Fruit fly (Drosophila melanogaster) whole organism, embryonic: Measurements from ENCODE around the gene dysf.

ENCODE experiments used
- ATbp ChIP-seq: fragments of 200-800 bp; sonication (Bioruptor generic); optimal IDR thresholded peaks from 2 replicates; lab custom pipeline; 2017; ENCODE audit warnings: missing biosample characterization, mild to moderate bottlenecking, missing genetic modification characterization, missing genetic modification reagents
- Atf6 ChIP-seq: fragments of 200-800 bp; sonication (Bioruptor generic); IDR thresholded peaks from 2 replicates; pipeline ENCODE4 v1.3.6; 2022; ENCODE audit warnings: missing biosample characterization, missing genetic modification characterization
- CG10565 ChIP-seq: fragments of 200-800 bp; sonication (Bioruptor generic); optimal IDR thresholded peaks from 3 replicates; lab custom pipeline; 2016; ENCODE audit warnings: missing biosample characterization, mild to moderate bottlenecking, missing genetic modification characterization
- CG11504 ChIP-seq: fragments of 200-800 bp; sonication (Bioruptor generic); optimal IDR thresholded peaks from 3 replicates; lab custom pipeline; 2019; ENCODE audit warnings: missing biosample characterization, mild to moderate bottlenecking, missing genetic modification characterization, moderate library complexity
- CG1233 ChIP-seq: fragments of 200-800 bp; sonication (Bioruptor generic); optimal IDR thresholded peaks from 4 replicates; lab custom pipeline; 2018; ENCODE audit warnings: missing biosample characterization, mild to moderate bottlenecking, missing genetic modification characterization
- CG12769 ChIP-seq: fragments of 200-800 bp; sonication (Bioruptor generic); optimal IDR thresholded peaks from 2 replicates; lab custom pipeline; 2019; ENCODE audit warnings: missing biosample characterization, mild to moderate bottlenecking, missing genetic modification characterization, moderate library complexity
- CG13775 ChIP-seq: fragments of 200-800 bp; sonication (Bioruptor generic); optimal IDR thresholded peaks from 3 replicates; lab custom pipeline; 2017; ENCODE audit warnings: missing biosample characterization, mild to moderate bottlenecking, missing genetic modification characterization
- CG14441 ChIP-seq: fragments of 200-800 bp; sonication (Bioruptor generic); IDR thresholded peaks from 2 replicates; pipeline ENCODE4 v1.3.6; 2022; ENCODE audit warnings: missing biosample characterization, missing genetic modification characterization
- CG14710 ChIP-seq: fragments of 200-800 bp; sonication (Bioruptor generic); optimal IDR thresholded peaks from 3 replicates; lab custom pipeline; 2019; ENCODE audit warnings: missing biosample characterization, mild to moderate bottlenecking, missing genetic modification characterization, moderate library complexity
- CG1529 ChIP-seq: fragments of 200-800 bp; sonication (Bioruptor generic); optimal IDR thresholded peaks from 3 replicates; lab custom pipeline; 2018; ENCODE audit warnings: missing biosample characterization, missing genetic modification characterization
- CG17912 ChIP-seq: fragments of 200-800 bp; sonication (Bioruptor generic); optimal IDR thresholded peaks from 2 replicates; lab custom pipeline; 2018; ENCODE audit warnings: missing biosample characterization, mild to moderate bottlenecking, missing genetic modification characterization
- CG1792 ChIP-seq: fragments of 200-800 bp; sonication (Bioruptor generic); optimal IDR thresholded peaks from 2 replicates; lab custom pipeline; 2016; ENCODE audit warnings: missing biosample characterization, missing genetic modification characterization
- CG2120 ChIP-seq: fragments of 200-800 bp; sonication (Bioruptor generic); optimal IDR thresholded peaks from 3 replicates; lab custom pipeline; 2016; ENCODE audit warnings: missing biosample characterization, missing genetic modification characterization
- CG2129 ChIP-seq: fragments of 200-800 bp; sonication (Bioruptor generic); IDR thresholded peaks from 2 replicates; pipeline ENCODE4 v1.3.6; 2022; ENCODE audit warnings: missing biosample characterization, missing genetic modification characterization; ENCODE audit not compliant: partially characterized antibody
- CG30431 ChIP-seq: fragments of 200-800 bp; sonication (Bioruptor generic); optimal IDR thresholded peaks from 2 replicates; lab custom pipeline; 2017; ENCODE audit warnings: missing biosample characterization, missing genetic modification characterization
- CG32767 ChIP-seq: fragments of 200-800 bp; sonication (Bioruptor generic); IDR thresholded peaks from 2 replicates; pipeline ENCODE4 v1.3.6; 2022; ENCODE audit warnings: missing biosample characterization, missing genetic modification characterization
- CG4360 ChIP-seq: fragments of 200-800 bp; sonication (Bioruptor generic); IDR thresholded peaks from 2 replicates; pipeline ENCODE4 v1.3.6; 2022; ENCODE audit warnings: missing biosample characterization, missing genetic modification characterization
- CG5180 ChIP-seq: fragments of 200-800 bp; sonication (Bioruptor generic); optimal IDR thresholded peaks from 3 replicates; lab custom pipeline; 2017; ENCODE audit warnings: missing biosample characterization, missing genetic modification characterization, mild to moderate bottlenecking, moderate library complexity, missing genetic modification reagents
- CG5953 ChIP-seq: fragments of 200-800 bp; sonication (Bioruptor generic); IDR thresholded peaks from 2 replicates; pipeline ENCODE4 v1.3.6; 2022; ENCODE audit warnings: missing biosample characterization, missing genetic modification characterization
- CG6175 ChIP-seq: fragments of 200-800 bp; sonication (Bioruptor generic); IDR thresholded peaks from 3 replicates; pipeline ENCODE4 v1.3.6; 2022; ENCODE audit warnings: missing biosample characterization, missing genetic modification characterization
- CG7556 ChIP-seq: fragments of 200-800 bp; sonication (Bioruptor generic); optimal IDR thresholded peaks from 2 replicates; lab custom pipeline; 2017; ENCODE audit warnings: missing biosample characterization, mild to moderate bottlenecking, missing genetic modification characterization
- CG7745 ChIP-seq: fragments of 200-800 bp; sonication (Bioruptor generic); optimal IDR thresholded peaks from 2 replicates; lab custom pipeline; 2018; ENCODE audit warnings: missing biosample characterization, mild to moderate bottlenecking, missing genetic modification characterization, moderate library complexity
- CG9876 ChIP-seq: fragments of 200-800 bp; sonication (Bioruptor generic); optimal IDR thresholded peaks from 2 replicates; lab custom pipeline; 2016; ENCODE audit warnings: missing biosample characterization, missing genetic modification characterization
- Doc2 ChIP-seq: fragments of 200-800 bp; sonication (Bioruptor generic); IDR thresholded peaks from 2 replicates; pipeline ENCODE4 v1.3.6; 2022; ENCODE audit warnings: missing biosample characterization, missing genetic modification characterization
- Dp ChIP-seq: fragments of 200-800 bp; sonication (Bioruptor generic); optimal IDR thresholded peaks from 2 replicates; lab custom pipeline; 2018; ENCODE audit warnings: missing biosample characterization, mild to moderate bottlenecking, missing genetic modification characterization, moderate library complexity
- Lhr ChIP-seq: fragments of 200-800 bp; sonication (Bioruptor generic); optimal IDR thresholded peaks from 3 replicates; lab custom pipeline; 2017; ENCODE audit warnings: mild to moderate bottlenecking, missing biosample characterization, missing genetic modification reagents, missing genetic modification characterization
- Lpt ChIP-seq: fragments of >200 bp; optimal IDR thresholded peaks from 2 replicates; lab custom pipeline; 2018; ENCODE audit warnings: missing biosample characterization, missing genetic modification characterization
- Med ChIP-seq: fragments of 200-800 bp; sonication (Bioruptor generic); peaks from one replicate; lab custom pipeline; 2016; ENCODE audit warnings: missing biosample characterization, missing genetic modification characterization, mild to moderate bottlenecking, inconsistent platforms, moderate library complexity
- Mrtf ChIP-seq: fragments of 200-800 bp; sonication (Bioruptor generic); IDR thresholded peaks from 3 replicates; pipeline ENCODE4 v1.3.6; 2022; ENCODE audit warnings: missing biosample characterization, missing genetic modification characterization
- NFAT ChIP-seq: fragments of 200-800 bp; sonication (Bioruptor generic); IDR thresholded peaks from 2 replicates; pipeline ENCODE4 v1.3.6; 2022; ENCODE audit warnings: missing biosample characterization, missing genetic modification characterization
- Nf-YA ChIP-seq: fragments of 200-800 bp; sonication (Bioruptor generic); IDR thresholded peaks from 2 replicates; pipeline ENCODE4 v1.3.6; 2022; ENCODE audit warnings: missing biosample characterization, missing genetic modification characterization
- Oaz ChIP-seq: fragments of 200-800 bp; sonication (Bioruptor generic); IDR thresholded peaks from 2 replicates; pipeline ENCODE4 v1.3.6; 2022; ENCODE audit warnings: missing biosample characterization, missing genetic modification characterization
- Pdp1 ChIP-seq, 2 experiments: fragments of 200-800 bp; sonication (Bioruptor generic); optimal IDR thresholded peaks; 3 replicates each; lab custom pipeline; 2016; ENCODE audit warnings: missing biosample characterization in 2 of 2, missing genetic modification characterization in 2 of 2, mild to moderate bottlenecking in 1 of 2, moderate library complexity in 1 of 2
- Poxn ChIP-seq: fragments of 200-800 bp; sonication (Bioruptor generic); IDR thresholded peaks from 2 replicates; pipeline ENCODE4 v1.3.6; 2022; ENCODE audit warnings: missing biosample characterization, missing genetic modification characterization
- Ravus ChIP-seq: fragments of 200-800 bp; sonication (Bioruptor generic); IDR thresholded peaks from 2 replicates; pipeline ENCODE4 v1.3.6; 2022; ENCODE audit warnings: missing biosample characterization, missing genetic modification characterization
- Sry-β ChIP-seq: fragments of 200-800 bp; sonication (Bioruptor generic); optimal IDR thresholded peaks from 2 replicates; lab custom pipeline; 2018; ENCODE audit warnings: missing biosample characterization, mild to moderate bottlenecking, missing genetic modification characterization, moderate library complexity
- Xbp1 ChIP-seq: fragments of 200-800 bp; sonication (Bioruptor generic); optimal IDR thresholded peaks from 3 replicates; lab custom pipeline; 2016; ENCODE audit warnings: missing biosample characterization, mild to moderate bottlenecking, missing genetic modification characterization
- ase ChIP-seq: fragments of 200-800 bp; sonication (Bioruptor generic); IDR thresholded peaks from 3 replicates; pipeline ENCODE4 v1.3.6; 2022; ENCODE audit warnings: missing biosample characterization, missing genetic modification characterization
- bowl ChIP-seq: fragments of 200-800 bp; sonication (Bioruptor generic); IDR thresholded peaks from 2 replicates; pipeline ENCODE4 v1.3.6; 2022; ENCODE audit warnings: missing biosample characterization, missing genetic modification characterization
- cad ChIP-seq: fragments of >200 bp; optimal IDR thresholded peaks from 2 replicates; lab custom pipeline; 2017; ENCODE audit warnings: missing biosample characterization, missing genetic modification characterization
- cg ChIP-seq: fragments of 200-800 bp; sonication (Bioruptor generic); optimal IDR thresholded peaks from 3 replicates; lab custom pipeline; 2019; ENCODE audit warnings: missing biosample characterization, mild to moderate bottlenecking, missing genetic modification characterization, moderate library complexity
- crp ChIP-seq, 2 experiments: fragments of 200-800 bp; sonication (Bioruptor generic); optimal IDR thresholded peaks; 2 replicates in 1 of 2; 3 replicates in 1 of 2; lab custom pipeline; 2017; ENCODE audit warnings: missing biosample characterization in 2 of 2, missing genetic modification characterization in 2 of 2, mild to moderate bottlenecking in 1 of 2, moderate library complexity in 1 of 2
- eve ChIP-seq, 2 experiments: fragments of >200 bp; optimal IDR thresholded peaks; 2 replicates each; lab custom pipeline; 2017; ENCODE audit warnings: missing biosample characterization in 2 of 2, missing genetic modification characterization in 2 of 2
- gce ChIP-seq: fragments of 200-800 bp; sonication (Bioruptor generic); IDR thresholded peaks from 3 replicates; pipeline ENCODE4 v1.3.6; 2022; ENCODE audit warnings: missing biosample characterization, missing genetic modification characterization
- gfzf ChIP-seq: fragments of 200-800 bp; sonication (Bioruptor generic); optimal IDR thresholded peaks from 2 replicates; lab custom pipeline; 2016; ENCODE audit warnings: missing biosample characterization, mild to moderate bottlenecking, missing genetic modification characterization, moderate library complexity
- lmd ChIP-seq: fragments of 200-800 bp; sonication (Bioruptor generic); IDR thresholded peaks from 2 replicates; pipeline ENCODE4 v1.3.6; 2022; ENCODE audit warnings: missing biosample characterization, missing genetic modification characterization
- p53 ChIP-seq: fragments of 200-800 bp; sonication (Bioruptor generic); optimal IDR thresholded peaks from 2 replicates; lab custom pipeline; 2016; ENCODE audit warnings: missing biosample characterization, missing genetic modification characterization
- rib ChIP-seq: fragments of 200-800 bp; sonication (Bioruptor generic); IDR thresholded peaks from 2 replicates; pipeline ENCODE4 v1.3.6; 2022; ENCODE audit warnings: missing biosample characterization, missing genetic modification characterization
- ro ChIP-seq: fragments of 200-800 bp; sonication (Bioruptor generic); IDR thresholded peaks from 2 replicates; pipeline ENCODE4 v1.3.6; 2022; ENCODE audit warnings: missing biosample characterization, missing genetic modification characterization
- twi ChIP-seq: fragments of 200-800 bp; optimal IDR thresholded peaks from 2 replicates; lab custom pipeline; 2019; ENCODE audit warnings: missing biosample characterization, mild to moderate bottlenecking, missing genetic modification characterization, moderate library complexity
- wek ChIP-seq: fragments of 200-800 bp; sonication (Bioruptor generic); optimal IDR thresholded peaks from 3 replicates; lab custom pipeline; 2018; ENCODE audit warnings: missing biosample characterization, mild to moderate bottlenecking, missing genetic modification characterization, moderate library complexity

The dysf gene

DNA sequence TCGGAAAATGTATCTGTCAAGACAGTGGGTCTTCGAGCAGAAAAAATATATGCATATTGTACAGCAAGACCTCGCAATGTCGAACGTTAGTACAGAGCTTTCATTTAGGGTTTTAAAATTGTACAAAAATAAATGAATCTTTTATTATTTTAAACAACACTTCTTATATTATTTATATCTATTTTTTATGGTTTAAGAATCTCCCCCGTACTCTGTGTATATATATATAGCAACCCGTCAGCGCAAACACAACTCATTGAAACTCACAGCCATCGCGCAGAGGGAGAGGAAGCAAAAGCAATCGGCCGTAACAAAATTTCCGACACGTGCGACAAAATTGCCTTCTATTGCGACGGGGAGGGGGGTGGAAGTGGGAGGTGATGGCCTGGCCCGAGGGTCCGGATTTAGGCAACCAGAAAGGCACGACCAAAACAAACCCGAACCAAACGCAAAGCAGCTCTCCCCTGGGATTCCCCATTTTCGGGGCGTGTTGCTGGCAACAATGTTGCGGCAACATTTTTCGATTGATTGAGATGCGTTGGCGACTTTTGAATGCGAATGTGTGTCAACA lies 7.5 kb upstream of the dysf start (continued):
- TF ChIP-seq Oaz (GFP tag; lab: Robert Waterston, UW) (peak; percentile 45; the same call in 1 of the 2 replicates), eve (GFP tag; optimal IDR thresholded peaks at IDR 0.05; lab: Kevin White, UChicago) (no peak), CG6175 (peak; percentile 71; the same call in 1 of the 3 replicates), cg (GFP tag; lab: Kevin White, UChicago) (no peak), CG7745 (tag; lab: Kevin White, UChicago) (no peak), bowl (0 out of 2 replicates have a peak, but pooled peaks have one; percentile 24), CG9876 (GFP tag; lab: Kevin White, UChicago) (no peak), Poxn (GFP tag; lab: Robert Waterston, UW) (no peak), CG17912 (GFP tag; lab: Kevin White, UChicago) (no peak), CG32767 (GFP tag; lab: Robert Waterston, UW) (no peak), gce (GFP tag; lab: Robert Waterston, UW) (no peak), ase (GFP tag; lab: Robert Waterston, UW) (peak; percentile 79), Sry-β (no peak), CG2120 (GFP tag; lab: Kevin White, UChicago) (peak; percentile 38), Lpt (GFP tag; lab: Kevin White, UChicago) (no peak), CG11504 (tag; lab: Kevin White, UChicago) (peak; percentile 99), CG1792 (no peak), CG1233 (GFP tag; lab: Kevin White, UChicago) (peak; percentile 8), CG14710 (tag; lab: Kevin White, UChicago) (no peak), rib (no peak), Nf-YA (peak; percentile 67), gfzf (GFP tag; lab: Kevin White, UChicago) (no peak), CG1529 (GFP tag; lab: Kevin White, UChicago) (no peak), CG4360 (GFP tag; lab: Robert Waterston, UW) (no peak), CG5953 (peak; percentile 44; the same call in 1 of the 2 replicates), p53 (GFP tag; lab: Kevin White, UChicago) (no peak), CG5180 (GFP tag; lab: Kevin White, UChicago) (no peak), cad (GFP tag; lab: Kevin White, UChicago) (no peak), crp (GFP tag; optimal IDR thresholded peaks at IDR 0.05; lab: Kevin White, UChicago) (no peak), Xbp1 (GFP tag; lab: Kevin White, UChicago) (peak; percentile 43), CG30431 (GFP tag; lab: Kevin White, UChicago) (no peak), CG10565 (GFP tag; lab: Kevin White, UChicago) (no peak), CG14441 (GFP tag; lab: Robert Waterston, UW) (peak; percentile 81), ATbp (GFP tag; lab: Kevin White, UChicago) (peak; percentile 46), Dp (GFP tag; lab: Kevin White, UChicago) (no peak), Pdp1 (GFP tag; optimal IDR thresholded peaks at IDR 0.05; lab: Kevin White, UChicago) (no peak), Ravus (peak; percentile 56), CG13775 (peak; percentile 34), NFAT (GFP tag; lab: Robert Waterston, UW) (peak; percentile 66), Mrtf (GFP tag; lab: Robert Waterston, UW) (peak; percentile 77; the same call in 2 of the 3 replicates), CG7556 (peak; percentile 26), Atf6 (GFP tag; lab: Robert Waterston, UW) (peak; percentile 74), ro (0 out of 2 replicates have a peak, but pooled peaks have one; percentile 28), wek (GFP tag; lab: Kevin White, UChicago) (no peak), Med (peak; percentile 76), lmd (GFP tag; lab: Robert Waterston, UW) (peak; percentile 88), CG2129 (GFP tag; lab: Robert Waterston, UW) (no peak), CG12769 (peak; percentile 97), Lhr (GFP tag; lab: Kevin White, UChicago) (no peak), twi (no peak), Doc2 (GFP tag; lab: Robert Waterston, UW) (0 out of 2 replicates have a peak, but pooled peaks have one; percentile 10)
